Worm (Caenorhabditis elegans): Measurements from ENCODE around the gene ZK402.5.

ce11 chrX:1443556-1444243, 42.5 kb upstream of the ZK402.5 start:
- TF ChIP-seq sdc-2 (tag; optimal IDR thresholded peaks at IDR 0.05) (no peak), tbx-2 (tag; optimal IDR thresholded peaks at IDR 0.05) (no peak), dve-1 (tag; optimal IDR thresholded peaks at IDR 0.05) (no peak), fax-1 (tag; optimal IDR thresholded peaks at IDR 0.05) (no peak), ceh-6 (GFP tag; optimal IDR thresholded peaks at IDR 0.05) (no peak)
